Worm (Caenorhabditis elegans) whole organism, L1 larva: Measurements from ENCODE around the gene C01G5.25.

ENCODE experiments used
- elt-3 ChIP-seq, 6 experiments: fragments of 150-350 bp in 1 of 6; sonication (generic microtip); optimal IDR thresholded peaks; 2 replicates each; lab custom pipeline; 2017 to 2018; ENCODE audit warnings: missing biosample characterization in 6 of 6, missing genetic modification characterization in 6 of 6, inconsistent platforms in 1 of 6
- jun-1 ChIP-seq: fragments of 150-350 bp; optimal IDR thresholded peaks from 2 replicates; lab custom pipeline; 2014; ENCODE audit warnings: missing biosample characterization, missing genetic modification reagents, missing genetic modification characterization
- nhr-77 ChIP-seq: fragments of 150-350 bp; optimal IDR thresholded peaks from 2 replicates; lab custom pipeline; 2014; ENCODE audit warnings: missing biosample characterization, missing genetic modification characterization
- snpc-4 ChIP-seq: fragments of 150-350 bp; optimal IDR thresholded peaks from 2 replicates; lab custom pipeline; 2014; ENCODE audit warnings: missing biosample characterization, missing genetic modification characterization
- unc-62 ChIP-seq: fragments of 150-350 bp; optimal IDR thresholded peaks from 2 replicates; lab custom pipeline; 2014; ENCODE audit warnings: missing biosample characterization, missing genetic modification reagents, missing genetic modification characterization
- unc-98 ChIP-seq: fragments of 200-800 bp; sonication (Bioruptor generic); IDR thresholded peaks from 2 replicates; pipeline ENCODE4 v1.3.6; 2022; ENCODE audit warnings: missing genetic modification characterization, missing compliant biosample characterization

DNA sequence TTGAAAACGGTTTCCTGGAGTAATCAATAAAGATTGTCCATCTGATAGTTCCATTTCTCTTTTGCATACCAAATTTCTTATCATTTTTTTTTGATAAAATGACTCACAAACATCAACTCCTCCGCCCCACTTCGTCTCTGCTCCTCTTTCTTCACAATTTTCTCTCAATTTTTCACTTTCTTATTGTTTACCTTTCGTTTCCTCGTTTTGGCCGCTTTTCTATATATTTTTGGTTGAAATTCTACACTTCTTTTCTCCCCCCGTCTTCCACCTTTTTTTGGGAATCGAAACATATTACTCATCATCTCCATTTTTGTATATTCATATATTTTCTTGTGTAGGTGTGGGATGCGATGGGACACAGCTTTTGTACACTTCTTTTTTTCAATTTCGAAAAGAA lies 38.8 kb upstream of the C01G5.25 start:
- TF ChIP-seq unc-62 (GFP tag; lab: Kevin White, UChicago) = no peak
- TF ChIP-seq snpc-4 = no peak
- no peak for TF ChIP-seq elt-3 (tag; optimal IDR thresholded peaks at IDR 0.05; lab: Kevin White, UChicago)
- no peak for TF ChIP-seq jun-1 (tag; lab: Kevin White, UChicago)
- no peak for TF ChIP-seq unc-98 (GFP tag; lab: Robert Waterston, UW)
- no peak for TF ChIP-seq nhr-77 (tag; lab: Kevin White, UChicago)
